Fruit fly (Drosophila melanogaster) whole organism, prepupa: ENCODE results near the gene CG43054.
A peak's percentile ranks its signal among the peaks of the same experiment; 100 is the strongest.

ENCODE experiments used
- CG10631 ChIP-seq: fragments of 200-800 bp; sonication (Bioruptor generic); optimal IDR thresholded peaks from 2 replicates; lab custom pipeline; 2016; ENCODE audit warnings: missing biosample characterization, missing genetic modification characterization
- CG11294 ChIP-seq: fragments of 200-800 bp; sonication (Bioruptor generic); IDR thresholded peaks from 2 replicates; pipeline ENCODE4 v1.3.6; 2022; ENCODE audit warnings: missing biosample characterization, missing genetic modification characterization
- CG15336 ChIP-seq: fragments of 200-800 bp; sonication (Bioruptor generic); IDR thresholded peaks from 2 replicates; pipeline ENCODE4 v1.3.6; 2022; ENCODE audit warnings: missing biosample characterization, missing genetic modification characterization
- CG1621 ChIP-seq: fragments of 200-800 bp; sonication (Bioruptor generic); optimal IDR thresholded peaks from 3 replicates; lab custom pipeline; 2018; ENCODE audit warnings: missing biosample characterization, mild to moderate bottlenecking, missing genetic modification characterization
- CG16779 ChIP-seq: fragments of 200-800 bp; sonication (Bioruptor generic); optimal IDR thresholded peaks from 3 replicates; lab custom pipeline; 2017; ENCODE audit warnings: missing biosample characterization, mild to moderate bottlenecking, missing genetic modification characterization
- CG31627 ChIP-seq: fragments of 200-800 bp; sonication (Bioruptor generic); optimal IDR thresholded peaks from 3 replicates; lab custom pipeline; 2016; ENCODE audit warnings: missing biosample characterization, missing genetic modification characterization
- CG34406 ChIP-seq: fragments of 200-800 bp; sonication (Bioruptor generic); optimal IDR thresholded peaks from 3 replicates; lab custom pipeline; 2016; ENCODE audit warnings: missing biosample characterization, missing genetic modification characterization
- CG3919 ChIP-seq: fragments of 200-800 bp; sonication (Bioruptor generic); optimal IDR thresholded peaks from 3 replicates; lab custom pipeline; 2016; ENCODE audit warnings: missing biosample characterization, missing genetic modification characterization
- CG4318 ChIP-seq: fragments of 200-800 bp; sonication (Bioruptor generic); optimal IDR thresholded peaks from 3 replicates; lab custom pipeline; 2017; ENCODE audit warnings: missing biosample characterization, mild to moderate bottlenecking, missing genetic modification characterization
- CG6163 ChIP-seq: fragments of 200-800 bp; sonication (Bioruptor generic); IDR thresholded peaks from 3 replicates; pipeline ENCODE4 v1.3.6; 2022; ENCODE audit warnings: missing biosample characterization, missing genetic modification characterization
- CG6276 ChIP-seq: fragments of 200-800 bp; sonication (Bioruptor generic); optimal IDR thresholded peaks from 2 replicates; lab custom pipeline; 2017; ENCODE audit warnings: missing biosample characterization, mild to moderate bottlenecking, missing genetic modification characterization
- CG6808 ChIP-seq: fragments of 200-800 bp; sonication (Bioruptor generic); optimal IDR thresholded peaks from 3 replicates; lab custom pipeline; 2017; ENCODE audit warnings: missing biosample characterization, missing genetic modification characterization, mild to moderate bottlenecking, moderate library complexity, missing genetic modification reagents
- CG7368 ChIP-seq: fragments of 200-800 bp; sonication (Bioruptor generic); optimal IDR thresholded peaks from 3 replicates; lab custom pipeline; 2016; ENCODE audit warnings: missing biosample characterization, missing genetic modification characterization
- CG8319 ChIP-seq: fragments of 200-800 bp; sonication (Bioruptor generic); optimal IDR thresholded peaks from 3 replicates; lab custom pipeline; 2016; ENCODE audit warnings: missing biosample characterization, missing genetic modification characterization
- CG8632 ChIP-seq: fragments of 200-800 bp; sonication (Bioruptor generic); optimal IDR thresholded peaks from 3 replicates; lab custom pipeline; 2016; ENCODE audit warnings: missing biosample characterization, missing genetic modification characterization
- CG9139 ChIP-seq: fragments of 200-800 bp; sonication (Bioruptor generic); optimal IDR thresholded peaks from 3 replicates; lab custom pipeline; 2017; ENCODE audit warnings: missing biosample characterization, mild to moderate bottlenecking, missing genetic modification characterization
- Eip75B ChIP-seq: fragments of 200-800 bp; sonication (Bioruptor generic); optimal IDR thresholded peaks from 3 replicates; lab custom pipeline; 2016; ENCODE audit warnings: missing biosample characterization, missing genetic modification characterization
- Eip78C ChIP-seq: fragments of 200-800 bp; sonication (Bioruptor generic); peaks from one replicate; lab custom pipeline; 2016; ENCODE audit warnings: missing biosample characterization, missing genetic modification characterization
- Ets21C ChIP-seq: fragments of 200-800 bp; sonication (Bioruptor generic); optimal IDR thresholded peaks from 3 replicates; lab custom pipeline; 2016; ENCODE audit warnings: missing biosample characterization, missing genetic modification characterization
- Gug ChIP-seq: fragments of 200-800 bp; sonication (Bioruptor generic); IDR thresholded peaks from 2 replicates; pipeline ENCODE4 v1.3.6; 2022; ENCODE audit warnings: missing biosample characterization, missing genetic modification characterization
- Hr38 ChIP-seq: sonication (Bioruptor generic); optimal IDR thresholded peaks from 2 replicates; lab custom pipeline; 2016; ENCODE audit warnings: missing biosample characterization, missing genetic modification characterization
- Lpt ChIP-seq: fragments of 200-800 bp; sonication (Bioruptor generic); optimal IDR thresholded peaks from 3 replicates; lab custom pipeline; 2016; ENCODE audit warnings: missing biosample characterization, missing genetic modification characterization
- Met ChIP-seq: fragments of 200-800 bp; sonication (Bioruptor generic); optimal IDR thresholded peaks from 3 replicates; lab custom pipeline; 2016; ENCODE audit warnings: missing biosample characterization, missing genetic modification characterization
- Smox ChIP-seq: fragments of 200-800 bp; sonication (Bioruptor generic); optimal IDR thresholded peaks from 3 replicates; lab custom pipeline; 2016; ENCODE audit warnings: missing biosample characterization, missing genetic modification characterization
- Sox102F ChIP-seq: fragments of 200-800 bp; sonication (Bioruptor generic); optimal IDR thresholded peaks from 2 replicates; lab custom pipeline; 2016; ENCODE audit warnings: missing biosample characterization, mild to moderate bottlenecking, missing genetic modification characterization
- Sox14 ChIP-seq: fragments of 200-800 bp; sonication (Bioruptor generic); optimal IDR thresholded peaks from 3 replicates; lab custom pipeline; 2016; ENCODE audit warnings: missing biosample characterization, missing genetic modification characterization
- Sox15 ChIP-seq: fragments of 200-800 bp; sonication (Bioruptor generic); optimal IDR thresholded peaks from 3 replicates; lab custom pipeline; 2016; ENCODE audit warnings: missing biosample characterization, missing genetic modification characterization
- achi ChIP-seq: fragments of 200-800 bp; sonication (Bioruptor generic); optimal IDR thresholded peaks from 3 replicates; lab custom pipeline; 2016; ENCODE audit warnings: missing biosample characterization, missing genetic modification characterization
- acj6 ChIP-seq: fragments of 200-800 bp; sonication (Bioruptor generic); optimal IDR thresholded peaks from 3 replicates; lab custom pipeline; 2016; ENCODE audit warnings: missing biosample characterization, missing genetic modification characterization
- dac ChIP-seq: fragments of 200-800 bp; sonication (Bioruptor generic); optimal IDR thresholded peaks from 2 replicates; lab custom pipeline; 2017; ENCODE audit warnings: missing biosample characterization, mild to moderate bottlenecking, missing genetic modification characterization
- dsx ChIP-seq: fragments of 200-800 bp; optimal IDR thresholded peaks from 3 replicates; lab custom pipeline; 2019; ENCODE audit warnings: missing biosample characterization, mild to moderate bottlenecking, missing genetic modification characterization, moderate library complexity; ENCODE audit not compliant: poor library complexity, severe bottlenecking
- eg ChIP-seq: fragments of 200-800 bp; sonication (Bioruptor generic); IDR thresholded peaks from 3 replicates; pipeline ENCODE4 v1.3.6; 2022; ENCODE audit warnings: missing biosample characterization, missing genetic modification characterization
- esn ChIP-seq: fragments of 200-800 bp; sonication (Bioruptor generic); optimal IDR thresholded peaks from 2 replicates; lab custom pipeline; 2016; ENCODE audit warnings: missing biosample characterization, mild to moderate bottlenecking, missing genetic modification characterization, moderate library complexity
- fd59A ChIP-seq: fragments of 200-800 bp; sonication (Bioruptor generic); optimal IDR thresholded peaks from 2 replicates; lab custom pipeline; 2017; ENCODE audit warnings: missing biosample characterization, mild to moderate bottlenecking, missing genetic modification characterization, missing genetic modification reagents
- fd85E ChIP-seq: fragments of 200-800 bp; sonication (Bioruptor generic); optimal IDR thresholded peaks from 3 replicates; lab custom pipeline; 2016; ENCODE audit warnings: missing biosample characterization, missing genetic modification characterization
- fkh ChIP-seq: fragments of 200-800 bp; sonication (Bioruptor generic); optimal IDR thresholded peaks from 3 replicates; lab custom pipeline; 2017; ENCODE audit warnings: missing biosample characterization, mild to moderate bottlenecking, missing genetic modification characterization, moderate library complexity
- spab ChIP-seq: fragments of 200-800 bp; sonication (Bioruptor generic); optimal IDR thresholded peaks from 2 replicates; lab custom pipeline; 2017; ENCODE audit warnings: missing biosample characterization, mild to moderate bottlenecking, missing genetic modification characterization, missing genetic modification reagents
- ss ChIP-seq, 2 experiments: fragments of 200-800 bp; sonication (Bioruptor generic); optimal IDR thresholded peaks; 2 replicates in 1 of 2; 3 replicates in 1 of 2; lab custom pipeline; 2017 to 2018; ENCODE audit warnings: mild to moderate bottlenecking in 2 of 2, missing biosample characterization in 2 of 2, missing genetic modification characterization in 2 of 2, moderate library complexity in 1 of 2
- svp ChIP-seq: fragments of 200-800 bp; sonication (Bioruptor generic); peaks from one replicate; lab custom pipeline; 2016; ENCODE audit warnings: missing biosample characterization, missing genetic modification characterization
- topi ChIP-seq: fragments of 200-800 bp; sonication (Bioruptor generic); optimal IDR thresholded peaks from 3 replicates; lab custom pipeline; 2016; ENCODE audit warnings: missing biosample characterization, missing genetic modification characterization

Gene CG43054

dm6 chr2L:17627559-17627958, at the start of gene CG43054:
CG43054 (plus strand) TSS chr2L:17627859.
- TF ChIP-seq CG6808 (GFP tag; lab: Kevin White, UChicago) (no peak), Lpt (GFP tag; lab: Kevin White, UChicago) (no peak), CG4318 (GFP tag; lab: Kevin White, UChicago) (no peak), fd59A (no peak), CG16779 (no peak), dac (GFP tag; lab: Kevin White, UChicago) (no peak), Smox (no peak), CG6163 (GFP tag; lab: Robert Waterston, UW) (no peak), CG31627 (GFP tag; lab: Kevin White, UChicago) (no peak), CG10631 (GFP tag; lab: Kevin White, UChicago) (no peak), CG3919 (GFP tag; lab: Kevin White, UChicago) (no peak), fkh (GFP tag; lab: Kevin White, UChicago) (no peak)

- no peak for TF ChIP-seq Gug (GFP tag; lab: Robert Waterston, UW)
- TF ChIP-seq CG8319 (GFP tag; lab: Kevin White, UChicago), result no peak
- TF ChIP-seq Sox14 (GFP tag; lab: Kevin White, UChicago), result no peak
- no peak for TF ChIP-seq CG9139 (GFP tag; lab: Kevin White, UChicago)
- no peak for TF ChIP-seq CG6276 (GFP tag; lab: Kevin White, UChicago)
- TF ChIP-seq CG1621 (tag; lab: Kevin White, UChicago), result no peak
- TF ChIP-seq Sox15 (GFP tag; lab: Kevin White, UChicago), result no peak
- TF ChIP-seq ss (GFP tag; optimal IDR thresholded peaks at IDR 0.05; lab: Kevin White, UChicago), result no peak
- no peak for TF ChIP-seq CG15336 (GFP tag; lab: Robert Waterston, UW)
- peak; percentile 1 for TF ChIP-seq topi
- no peak for TF ChIP-seq Hr38 (GFP tag; lab: Kevin White, UChicago)
- no peak for TF ChIP-seq dsx (GFP tag; lab: Kevin White, UChicago)
- no peak for TF ChIP-seq CG31627 (GFP tag; lab: Kevin White, UChicago)
- peak; percentile 53 for TF ChIP-seq svp (GFP tag; lab: Kevin White, UChicago)
- no peak for TF ChIP-seq eg (GFP tag; lab: Robert Waterston, UW)
- TF ChIP-seq Met, result peak; percentile 25
- no peak for TF ChIP-seq fd85E
- TF ChIP-seq esn (GFP tag; lab: Kevin White, UChicago), result peak; percentile 6
- no peak for TF ChIP-seq CG16779
- TF ChIP-seq acj6 (GFP tag; lab: Kevin White, UChicago), result no peak
- no peak for TF ChIP-seq Sox102F
- TF ChIP-seq CG34406 (GFP tag; lab: Kevin White, UChicago), result no peak
Observed at dm6 chr2L:17582994-17583393, 44.7 kb upstream of the CG43054 start.

dm6 chr2L:17585000-17585399, 42.7 kb upstream of the CG43054 start:
- TF ChIP-seq acj6 (GFP tag; lab: Kevin White, UChicago), result no peak
- TF ChIP-seq Met, result no peak
- no peak for TF ChIP-seq Eip75B (GFP tag; lab: Kevin White, UChicago)
- TF ChIP-seq achi, result no peak
- no peak for TF ChIP-seq CG11294 (GFP tag; lab: Robert Waterston, UW)
- TF ChIP-seq CG16779, result no peak
- TF ChIP-seq CG10631 (GFP tag; lab: Kevin White, UChicago), result no peak
- no peak for TF ChIP-seq CG7368 (GFP tag; lab: Kevin White, UChicago)
- TF ChIP-seq Sox15 (GFP tag; lab: Kevin White, UChicago), result no peak
- TF ChIP-seq Ets21C (GFP tag; lab: Kevin White, UChicago), result no peak
- TF ChIP-seq ss (GFP tag; optimal IDR thresholded peaks at IDR 0.05; lab: Kevin White, UChicago), result peak in 1 of 2 experiments; percentile 29
- no peak for TF ChIP-seq CG9139 (GFP tag; lab: Kevin White, UChicago)
- TF ChIP-seq esn (GFP tag; lab: Kevin White, UChicago), result no peak
- TF ChIP-seq Eip78C (GFP tag; lab: Kevin White, UChicago), result peak; percentile 2
- no peak for TF ChIP-seq CG8319 (GFP tag; lab: Kevin White, UChicago)
- TF ChIP-seq dsx (GFP tag; lab: Kevin White, UChicago), result no peak
- TF ChIP-seq CG6276 (GFP tag; lab: Kevin White, UChicago), result no peak
- TF ChIP-seq CG1621 (tag; lab: Kevin White, UChicago), result no peak
- no peak for TF ChIP-seq spab (GFP tag; lab: Kevin White, UChicago)
- no peak for TF ChIP-seq Smox
- TF ChIP-seq CG8632 (GFP tag; lab: Kevin White, UChicago), result no peak
- no peak for TF ChIP-seq fd59A
- TF ChIP-seq CG6808 (GFP tag; lab: Kevin White, UChicago), result peak; percentile 19
- TF ChIP-seq Lpt (GFP tag; lab: Kevin White, UChicago), result no peak
